Fruit fly (Drosophila melanogaster) whole organism, embryonic: ENCODE results near the gene CG31211.
A peak's percentile ranks its signal among the peaks of the same experiment; 100 is the strongest.

Experiments used
- CG10274 ChIP-seq: fragments of 200-800 bp; sonication (Bioruptor generic); optimal IDR thresholded peaks from 3 replicates; lab custom pipeline; 2017; ENCODE audit warnings: missing biosample characterization, mild to moderate bottlenecking, missing genetic modification characterization
- CG10543 ChIP-seq: fragments of 200-800 bp; sonication (Bioruptor generic); optimal IDR thresholded peaks from 3 replicates; lab custom pipeline; 2017; ENCODE audit warnings: missing biosample characterization, mild to moderate bottlenecking, missing genetic modification characterization, moderate library complexity
- CG12236 ChIP-seq: fragments of 200-800 bp; sonication (Bioruptor generic); optimal IDR thresholded peaks from 2 replicates; lab custom pipeline; 2016; ENCODE audit warnings: missing biosample characterization, missing genetic modification characterization
- CG14014 ChIP-seq: fragments of 200-800 bp; sonication (Bioruptor generic); IDR thresholded peaks from 2 replicates; pipeline ENCODE4 v1.3.6; 2022; ENCODE audit warnings: missing biosample characterization, missing genetic modification characterization
- CG1603 ChIP-seq: fragments of 200-800 bp; sonication (Bioruptor generic); optimal IDR thresholded peaks from 2 replicates; lab custom pipeline; 2019; ENCODE audit warnings: missing biosample characterization, mild to moderate bottlenecking, missing genetic modification characterization, moderate library complexity
- CG2120 ChIP-seq: fragments of 200-800 bp; sonication (Bioruptor generic); optimal IDR thresholded peaks from 3 replicates; lab custom pipeline; 2016; ENCODE audit warnings: missing biosample characterization, missing genetic modification characterization
- CG30403 ChIP-seq: fragments of 200-800 bp; sonication (Bioruptor generic); optimal IDR thresholded peaks from 3 replicates; lab custom pipeline; 2016; ENCODE audit warnings: missing biosample characterization, missing genetic modification characterization
- CG3065 ChIP-seq: fragments of 200-800 bp; sonication (Bioruptor generic); optimal IDR thresholded peaks from 2 replicates; lab custom pipeline; 2016; ENCODE audit warnings: missing biosample characterization, missing genetic modification characterization
- CG3163 ChIP-seq: fragments of 200-800 bp; sonication (Bioruptor generic); optimal IDR thresholded peaks from 3 replicates; lab custom pipeline; 2016; ENCODE audit warnings: missing biosample characterization, missing genetic modification characterization
- CG3838 ChIP-seq: fragments of 200-800 bp; sonication (Bioruptor generic); optimal IDR thresholded peaks from 3 replicates; lab custom pipeline; 2016; ENCODE audit warnings: missing biosample characterization, missing genetic modification characterization
- CG4820 ChIP-seq: fragments of 200-800 bp; sonication (Bioruptor generic); optimal IDR thresholded peaks from 3 replicates; lab custom pipeline; 2016; ENCODE audit warnings: missing biosample characterization, missing genetic modification characterization
- CoRest ChIP-seq: fragments of 200-800 bp; sonication (Bioruptor generic); optimal IDR thresholded peaks from 3 replicates; lab custom pipeline; 2018; ENCODE audit warnings: missing biosample characterization, mild to moderate bottlenecking, missing genetic modification characterization, moderate library complexity
- D19A ChIP-seq: fragments of 200-800 bp; optimal IDR thresholded peaks from 3 replicates; lab custom pipeline; 2019; ENCODE audit warnings: missing biosample characterization, mild to moderate bottlenecking, missing genetic modification characterization, moderate library complexity
- Drgx ChIP-seq: fragments of 200-800 bp; sonication (Bioruptor generic); IDR thresholded peaks from 2 replicates; pipeline ENCODE4 v1.3.6; 2022; ENCODE audit warnings: missing biosample characterization, missing genetic modification characterization
- Jarid2 ChIP-seq: fragments of 200-800 bp; sonication (Bioruptor generic); optimal IDR thresholded peaks from 3 replicates; lab custom pipeline; 2017; ENCODE audit warnings: mild to moderate bottlenecking, missing biosample characterization, missing genetic modification reagents, missing genetic modification characterization
- Ptx1 ChIP-seq: fragments of 200-800 bp; sonication (Bioruptor generic); IDR thresholded peaks from 2 replicates; pipeline ENCODE4 v1.3.6; 2022; ENCODE audit warnings: missing biosample characterization, missing genetic modification characterization
- Six4 ChIP-seq: fragments of 200-800 bp; sonication (Bioruptor generic); optimal IDR thresholded peaks from 2 replicates; lab custom pipeline; 2016; ENCODE audit warnings: missing biosample characterization, missing genetic modification characterization
- Trl ChIP-seq, 3 experiments: fragments of >200 bp in 2 of 3; fragments of 200-800 bp in 1 of 3; sonication (Bioruptor generic) in 1 of 3; optimal IDR thresholded peaks; 2 replicates in 1 of 3; 3 replicates in 2 of 3; lab custom pipeline; 2016 to 2017; ENCODE audit warnings: missing biosample characterization in 1 of 3, missing genetic modification characterization in 1 of 3
- Xrp1 ChIP-seq: fragments of 200-800 bp; sonication (Bioruptor generic); IDR thresholded peaks from 2 replicates; pipeline ENCODE4 v1.3.6; 2022; ENCODE audit warnings: missing biosample characterization, missing genetic modification characterization
- ac ChIP-seq: fragments of 200-800 bp; sonication (Bioruptor generic); optimal IDR thresholded peaks from 3 replicates; lab custom pipeline; 2017; ENCODE audit warnings: missing biosample characterization, mild to moderate bottlenecking, missing genetic modification characterization
- bcd ChIP-seq: fragments of 200-800 bp; sonication (Bioruptor generic); optimal IDR thresholded peaks from 2 replicates; lab custom pipeline; 2017; ENCODE audit warnings: missing biosample characterization, mild to moderate bottlenecking, missing genetic modification characterization
- bsh ChIP-seq, 2 experiments: fragments of 200-800 bp; sonication (Bioruptor generic); optimal IDR thresholded peaks; 2 replicates each; lab custom pipeline; 2017 to 2018; ENCODE audit warnings: mild to moderate bottlenecking in 2 of 2, missing biosample characterization in 2 of 2, missing genetic modification characterization in 2 of 2, moderate library complexity in 1 of 2
- chinmo ChIP-seq: fragments of 200-800 bp; sonication (Bioruptor generic); IDR thresholded peaks from 4 replicates; pipeline ENCODE4 v1.3.6; 2022; ENCODE audit warnings: missing biosample characterization, missing genetic modification characterization; ENCODE audit not compliant: partially characterized antibody
- exex ChIP-seq: fragments of 200-800 bp; sonication (Bioruptor generic); optimal IDR thresholded peaks from 4 replicates; lab custom pipeline; 2018; ENCODE audit warnings: missing biosample characterization, mild to moderate bottlenecking, missing genetic modification characterization, moderate library complexity
- gro ChIP-seq: fragments of 200-800 bp; sonication (Bioruptor generic); optimal IDR thresholded peaks from 2 replicates; lab custom pipeline; 2016; ENCODE audit warnings: missing biosample characterization, missing genetic modification characterization
- lab ChIP-seq: fragments of 200-800 bp; sonication (Bioruptor generic); optimal IDR thresholded peaks from 3 replicates; lab custom pipeline; 2017; ENCODE audit warnings: missing biosample characterization, missing genetic modification characterization, mild to moderate bottlenecking, moderate library complexity, missing genetic modification reagents
- lilli ChIP-seq: fragments of 200-800 bp; sonication (Bioruptor generic); optimal IDR thresholded peaks from 3 replicates; lab custom pipeline; 2016; ENCODE audit warnings: missing biosample characterization, missing genetic modification characterization
- nau ChIP-seq: fragments of 200-800 bp; sonication (Bioruptor generic); optimal IDR thresholded peaks from 3 replicates; lab custom pipeline; 2017; ENCODE audit warnings: missing biosample characterization, mild to moderate bottlenecking, missing genetic modification characterization, missing genetic modification reagents
- nom ChIP-seq: fragments of 200-800 bp; sonication (Bioruptor generic); optimal IDR thresholded peaks from 2 replicates; lab custom pipeline; 2017; ENCODE audit warnings: missing biosample characterization, missing genetic modification characterization, mild to moderate bottlenecking, moderate library complexity, missing genetic modification reagents
- peb ChIP-seq: fragments of 200-800 bp; sonication (Bioruptor generic); IDR thresholded peaks from 2 replicates; pipeline ENCODE4 v1.3.6; 2022; ENCODE audit warnings: missing biosample characterization, missing genetic modification characterization
- psq ChIP-seq: fragments of 200-800 bp; sonication (Bioruptor generic); optimal IDR thresholded peaks from 2 replicates; lab custom pipeline; 2017; ENCODE audit warnings: missing biosample characterization, missing genetic modification characterization
- pzg ChIP-seq: fragments of 200-800 bp; sonication (Bioruptor generic); optimal IDR thresholded peaks from 3 replicates; lab custom pipeline; 2018; ENCODE audit warnings: missing biosample characterization, mild to moderate bottlenecking, missing genetic modification characterization, moderate library complexity
- run ChIP-seq: fragments of 200-800 bp; sonication (Bioruptor generic); optimal IDR thresholded peaks from 3 replicates; lab custom pipeline; 2018; ENCODE audit warnings: missing biosample characterization, mild to moderate bottlenecking, missing genetic modification characterization
- sens ChIP-seq: fragments of 200-800 bp; sonication (Bioruptor generic); peaks from one replicate; lab custom pipeline; 2016; ENCODE audit warnings: missing biosample characterization, missing genetic modification characterization
- sisA ChIP-seq: fragments of 200-800 bp; sonication (Bioruptor generic); IDR thresholded peaks from 2 replicates; pipeline ENCODE4 v1.3.6; 2022; ENCODE audit warnings: missing biosample characterization, missing genetic modification characterization
- sr ChIP-seq: fragments of 200-800 bp; sonication (Bioruptor generic); IDR thresholded peaks from 3 replicates; pipeline ENCODE4 v1.3.6; 2022; ENCODE audit warnings: missing biosample characterization, missing genetic modification characterization
- usp ChIP-seq: fragments of >200 bp; optimal IDR thresholded peaks from 2 replicates; lab custom pipeline; 2017; ENCODE audit warnings: missing biosample characterization, missing genetic modification characterization
- z ChIP-seq: fragments of 200-800 bp; sonication (Bioruptor generic); IDR thresholded peaks from 3 replicates; pipeline ENCODE4 v1.3.6; 2022; ENCODE audit warnings: missing biosample characterization, missing genetic modification characterization

Gene CG31211

DNA sequence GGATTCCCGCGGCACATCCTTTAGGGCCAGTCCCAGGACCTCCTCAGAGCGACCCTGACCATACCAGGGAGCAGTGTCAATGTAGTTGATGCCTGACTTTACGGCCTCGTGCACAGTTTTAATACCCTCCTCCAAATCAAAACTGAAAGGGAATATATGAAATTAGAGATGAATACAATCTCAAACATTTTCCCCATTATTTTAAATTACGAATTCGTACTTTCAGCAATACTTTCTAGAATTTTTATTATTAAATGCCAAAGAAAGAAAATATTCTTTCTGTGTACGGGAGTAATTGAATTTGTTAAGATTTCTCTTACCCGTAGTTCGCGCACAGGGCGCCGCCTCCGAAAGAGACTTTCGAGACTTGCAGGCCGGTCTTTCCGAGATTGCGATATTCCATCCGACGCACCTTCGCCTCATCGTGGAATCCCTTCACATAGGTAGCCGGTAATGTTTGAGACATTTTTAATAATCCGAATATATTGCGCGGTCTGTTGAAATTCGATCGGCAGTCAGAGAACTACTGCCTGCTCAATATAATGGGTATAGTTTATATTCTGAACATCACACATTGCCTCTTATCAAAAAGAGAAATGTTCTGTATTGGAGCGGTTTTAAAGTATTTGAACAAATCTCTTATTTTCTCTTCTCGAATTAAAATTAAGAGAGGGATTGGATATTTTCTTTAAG, 30.5 kb downstream of the CG31211 start, which contains the start of gene CG18547:
Gene CG18547, minus strand, starts transcription at position 512 of the 693 bp plus-strand sequence.
- TF ChIP-seq psq (GFP tag; lab: Kevin White, UChicago) (no peak), ac (no peak), Ptx1 (GFP tag; lab: Robert Waterston, UW) (no peak), chinmo (0 out of 4 replicates have a peak, but pooled peaks have one; percentile 53), sr (GFP tag; lab: Robert Waterston, UW) (no peak), CG10543 (GFP tag; lab: Kevin White, UChicago) (no peak), run (tag; lab: Kevin White, UChicago) (no peak), CG1603 (tag; lab: Kevin White, UChicago) (no peak), CoRest (tag; lab: Kevin White, UChicago) (no peak), CG14014 (GFP tag; lab: Robert Waterston, UW) (no peak), bsh (GFP tag; optimal IDR thresholded peaks at IDR 0.05; lab: Kevin White, UChicago) (peak in 1 of 2 experiments; percentile 8), Jarid2 (peak; percentile 66), Drgx (peak; percentile 53), exex (tag; lab: Kevin White, UChicago) (peak; percentile 34), lab (peak; percentile 2), CG10274 (GFP tag; lab: Kevin White, UChicago) (peak; percentile 29), nom (GFP tag; lab: Kevin White, UChicago) (peak; percentile 37), sisA (GFP tag; lab: Robert Waterston, UW) (no peak), CG3838 (GFP tag; lab: Kevin White, UChicago) (no peak), CG30403 (no peak), Trl (optimal IDR thresholded peaks at IDR 0.05; lab: Kevin White, UChicago) (peak; percentile 61 to 74), Trl (GFP tag; optimal IDR thresholded peaks at IDR 0.05; lab: Kevin White, UChicago) (no peak), peb (GFP tag; lab: Robert Waterston, UW) (no peak), nau (GFP tag; lab: Kevin White, UChicago) (no peak), CG3163 (GFP tag; lab: Kevin White, UChicago) (peak; percentile 92), CG2120 (peak; percentile 0), D19A (peak; percentile 2), bcd (GFP tag; lab: Kevin White, UChicago) (no peak), Xrp1 (GFP tag; lab: Robert Waterston, UW) (peak; percentile 29; the same call in 1 of the 2 replicates), usp (GFP tag; lab: Kevin White, UChicago) (no peak), CG4820 (GFP tag; lab: Kevin White, UChicago) (no peak), sens (GFP tag; lab: Kevin White, UChicago) (peak; percentile 76), gro (GFP tag; lab: Kevin White, UChicago) (no peak), lilli (GFP tag; lab: Kevin White, UChicago) (peak; percentile 0), Six4 (no peak), z (0 out of 3 replicates have a peak, but pooled peaks have one; percentile 36), CG3065 (GFP tag; lab: Kevin White, UChicago) (no peak), pzg (no peak)

DNA sequence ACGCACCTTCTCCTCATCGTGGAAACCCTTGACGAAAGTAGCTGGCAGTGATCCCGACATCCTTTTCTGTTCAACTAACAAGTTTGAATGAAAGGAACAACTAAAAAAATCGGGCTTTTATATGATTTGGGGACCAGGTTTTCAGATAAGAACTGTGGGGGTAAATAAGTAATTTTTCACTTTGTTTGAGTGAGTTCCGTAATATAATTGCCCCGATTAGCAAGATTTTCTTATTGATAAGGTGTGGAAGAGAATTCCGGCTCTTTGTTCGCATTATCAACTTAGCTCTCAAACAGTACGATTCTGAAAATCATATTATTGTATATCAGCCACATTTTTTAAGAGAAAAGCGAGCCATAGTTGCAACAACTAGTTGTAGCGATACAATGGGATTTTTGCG, 32.5 kb downstream of the CG31211 start, which contains the start of gene CG12224:
Gene CG12224, minus strand, starts transcription at position 101 of the 400 bp plus-strand sequence.
- TF ChIP-seq CG12236 (GFP tag; lab: Kevin White, UChicago) (no peak), exex (tag; lab: Kevin White, UChicago) (peak; percentile 75)
